Fruit fly (Drosophila melanogaster) whole organism, embryonic: ENCODE measurements around the gene Gr97a.

ENCODE experiments used
- Atf6 ChIP-seq: fragments of 200-800 bp; sonication (Bioruptor generic); IDR thresholded peaks from 2 replicates; pipeline ENCODE4 v1.3.6; 2022; ENCODE audit warnings: missing biosample characterization, missing genetic modification characterization
- Awh ChIP-seq: fragments of 200-800 bp; sonication (Bioruptor generic); IDR thresholded peaks from 2 replicates; pipeline ENCODE4, ENCODE4 v1.3.6; 2022; ENCODE audit warnings: missing biosample characterization, missing genetic modification characterization
- CG11398 ChIP-seq: fragments of 200-800 bp; sonication (Bioruptor generic); optimal IDR thresholded peaks from 2 replicates; lab custom pipeline; 2016; ENCODE audit warnings: missing biosample characterization, missing genetic modification characterization
- CG13424 ChIP-seq: fragments of 200-800 bp; sonication (Bioruptor generic); optimal IDR thresholded peaks from 2 replicates; lab custom pipeline; 2019; ENCODE audit warnings: missing biosample characterization, mild to moderate bottlenecking, missing genetic modification characterization, moderate library complexity
- CG17186 ChIP-seq: fragments of 200-800 bp; sonication (Bioruptor generic); optimal IDR thresholded peaks from 3 replicates; lab custom pipeline; 2017; ENCODE audit warnings: missing biosample characterization, missing genetic modification reagents, missing genetic modification characterization
- CG17568 ChIP-seq: fragments of 200-800 bp; sonication (Bioruptor generic); optimal IDR thresholded peaks from 2 replicates; lab custom pipeline; 2018; ENCODE audit warnings: missing biosample characterization, mild to moderate bottlenecking, missing genetic modification characterization, moderate library complexity
- CG43689 ChIP-seq: fragments of 200-800 bp; sonication (Bioruptor generic); IDR thresholded peaks from 2 replicates; pipeline ENCODE4 v1.3.6; 2022; ENCODE audit warnings: missing biosample characterization, missing genetic modification characterization
- CG5953 ChIP-seq: fragments of 200-800 bp; sonication (Bioruptor generic); IDR thresholded peaks from 2 replicates; pipeline ENCODE4 v1.3.6; 2022; ENCODE audit warnings: missing biosample characterization, missing genetic modification characterization
- CG6175 ChIP-seq: fragments of 200-800 bp; sonication (Bioruptor generic); IDR thresholded peaks from 3 replicates; pipeline ENCODE4 v1.3.6; 2022; ENCODE audit warnings: missing biosample characterization, missing genetic modification characterization
- CG6683 ChIP-seq: fragments of 200-800 bp; sonication (Bioruptor generic); optimal IDR thresholded peaks from 2 replicates; lab custom pipeline; 2017; ENCODE audit warnings: missing biosample characterization, mild to moderate bottlenecking, missing genetic modification characterization, missing genetic modification reagents
- CG6813 ChIP-seq: fragments of 200-800 bp; sonication (Bioruptor generic); optimal IDR thresholded peaks from 2 replicates; lab custom pipeline; 2017; ENCODE audit warnings: missing biosample characterization, missing genetic modification characterization, mild to moderate bottlenecking, moderate library complexity, missing genetic modification reagents
- CG9609 ChIP-seq: fragments of 200-800 bp; sonication (Bioruptor generic); optimal IDR thresholded peaks from 3 replicates; lab custom pipeline; 2016; ENCODE audit warnings: missing biosample characterization, missing genetic modification characterization
- D19A ChIP-seq: fragments of 200-800 bp; optimal IDR thresholded peaks from 3 replicates; lab custom pipeline; 2019; ENCODE audit warnings: missing biosample characterization, mild to moderate bottlenecking, missing genetic modification characterization, moderate library complexity
- HLH54F ChIP-seq: fragments of 200-800 bp; sonication (Bioruptor generic); optimal IDR thresholded peaks from 3 replicates; lab custom pipeline; 2016; ENCODE audit warnings: missing biosample characterization, missing genetic modification characterization
- HmgZ ChIP-seq: fragments of 200-800 bp; sonication (Bioruptor generic); optimal IDR thresholded peaks from 2 replicates; lab custom pipeline; 2018; ENCODE audit warnings: missing biosample characterization, mild to moderate bottlenecking, missing genetic modification characterization
- Hmr ChIP-seq: fragments of 200-800 bp; sonication (Bioruptor generic); optimal IDR thresholded peaks from 3 replicates; lab custom pipeline; 2017; ENCODE audit warnings: mild to moderate bottlenecking, missing biosample characterization, missing genetic modification reagents, missing genetic modification characterization
- MBD-R2 ChIP-seq: fragments of 200-800 bp; sonication (Bioruptor generic); IDR thresholded peaks from 2 replicates; pipeline ENCODE4 v1.3.6; 2022; ENCODE audit warnings: missing biosample characterization, missing genetic modification characterization
- Meics ChIP-seq: fragments of 200-800 bp; sonication (Bioruptor generic); optimal IDR thresholded peaks from 2 replicates; lab custom pipeline; 2017; ENCODE audit warnings: missing biosample characterization, mild to moderate bottlenecking, missing genetic modification characterization
- NFAT ChIP-seq: fragments of 200-800 bp; sonication (Bioruptor generic); IDR thresholded peaks from 2 replicates; pipeline ENCODE4 v1.3.6; 2022; ENCODE audit warnings: missing biosample characterization, missing genetic modification characterization
- Nf-YC ChIP-seq: fragments of 200-800 bp; optimal IDR thresholded peaks from 3 replicates; lab custom pipeline; 2019; ENCODE audit warnings: missing biosample characterization, mild to moderate bottlenecking, missing genetic modification characterization, moderate library complexity
- Pdp1 ChIP-seq, 2 experiments: fragments of 200-800 bp; sonication (Bioruptor generic); optimal IDR thresholded peaks; 3 replicates each; lab custom pipeline; 2016; ENCODE audit warnings: missing biosample characterization in 2 of 2, missing genetic modification characterization in 2 of 2, mild to moderate bottlenecking in 1 of 2, moderate library complexity in 1 of 2
- Sox100B ChIP-seq: fragments of 200-800 bp; sonication (Bioruptor generic); optimal IDR thresholded peaks from 3 replicates; lab custom pipeline; 2018; ENCODE audit warnings: missing biosample characterization, mild to moderate bottlenecking, missing genetic modification characterization
- Sox102F ChIP-seq: fragments of 200-800 bp; sonication (Bioruptor generic); optimal IDR thresholded peaks from 2 replicates; lab custom pipeline; 2018; ENCODE audit warnings: missing biosample characterization, mild to moderate bottlenecking, missing genetic modification characterization, moderate library complexity
- ab ChIP-seq: fragments of 200-800 bp; sonication (Bioruptor generic); optimal IDR thresholded peaks from 2 replicates; lab custom pipeline; 2016; ENCODE audit warnings: missing biosample characterization, missing genetic modification characterization
- amos ChIP-seq: fragments of 200-800 bp; sonication (Bioruptor generic); IDR thresholded peaks from 2 replicates; pipeline ENCODE4 v1.3.6; 2022; ENCODE audit warnings: missing biosample characterization, missing genetic modification characterization; ENCODE audit not compliant: partially characterized antibody
- corto ChIP-seq: fragments of 200-800 bp; sonication (Bioruptor generic); optimal IDR thresholded peaks from 2 replicates; lab custom pipeline; 2016; ENCODE audit warnings: missing biosample characterization, mild to moderate bottlenecking, missing genetic modification characterization, moderate library complexity
- crol ChIP-seq: fragments of 200-800 bp; sonication (Bioruptor generic); IDR thresholded peaks from 2 replicates; pipeline ENCODE4 v1.3.6; 2022; ENCODE audit warnings: missing biosample characterization, missing genetic modification characterization
- dan ChIP-seq: fragments of 200-800 bp; sonication (Bioruptor generic); IDR thresholded peaks from 2 replicates; pipeline ENCODE4 v1.3.6; 2022; ENCODE audit warnings: missing biosample characterization, missing genetic modification characterization
- dmrt11E ChIP-seq: fragments of 200-800 bp; sonication (Bioruptor generic); optimal IDR thresholded peaks from 3 replicates; lab custom pipeline; 2018; ENCODE audit warnings: missing biosample characterization, mild to moderate bottlenecking, missing genetic modification characterization, moderate library complexity
- ken ChIP-seq: fragments of 200-800 bp; sonication (Bioruptor generic); IDR thresholded peaks from 3 replicates; pipeline ENCODE4 v1.3.6; 2022; ENCODE audit warnings: missing biosample characterization, missing genetic modification characterization
- lbe ChIP-seq: fragments of 200-800 bp; sonication (Bioruptor generic); optimal IDR thresholded peaks from 2 replicates; lab custom pipeline; 2016; ENCODE audit warnings: missing biosample characterization, mild to moderate bottlenecking, missing genetic modification characterization
- mirr ChIP-seq: fragments of 200-800 bp; sonication (Bioruptor generic); optimal IDR thresholded peaks from 3 replicates; lab custom pipeline; 2018; ENCODE audit warnings: missing biosample characterization, mild to moderate bottlenecking, missing genetic modification characterization
- nau ChIP-seq: fragments of 200-800 bp; sonication (Bioruptor generic); optimal IDR thresholded peaks from 3 replicates; lab custom pipeline; 2017; ENCODE audit warnings: missing biosample characterization, mild to moderate bottlenecking, missing genetic modification characterization, missing genetic modification reagents
- oc ChIP-seq: fragments of 200-800 bp; sonication (Bioruptor generic); optimal IDR thresholded peaks from 2 replicates; lab custom pipeline; 2018; ENCODE audit warnings: missing biosample characterization, mild to moderate bottlenecking, missing genetic modification characterization, moderate library complexity
- pfk ChIP-seq: fragments of 200-800 bp; sonication (Bioruptor generic); optimal IDR thresholded peaks from 2 replicates; lab custom pipeline; 2018; ENCODE audit warnings: missing biosample characterization, mild to moderate bottlenecking, missing genetic modification characterization, moderate library complexity
- pho ChIP-seq: fragments of 200-800 bp; sonication (Bioruptor generic); optimal IDR thresholded peaks from 2 replicates; lab custom pipeline; 2016; ENCODE audit warnings: missing biosample characterization, missing genetic modification characterization
- prd ChIP-seq, 3 experiments: fragments of >200 bp in 2 of 3; fragments of 200-800 bp in 1 of 3; sonication (Bioruptor generic) in 1 of 3; optimal IDR thresholded peaks in 2 of 3; IDR thresholded peaks in 1 of 3; 2 replicates in 2 of 3; 3 replicates in 1 of 3; pipeline versions ENCODE4 v1.3.6 to Lab custom; 2017 to 2022; ENCODE audit warnings: missing biosample characterization in 1 of 3, missing genetic modification characterization in 1 of 3
- ranshi ChIP-seq: fragments of 200-800 bp; sonication (Bioruptor generic); IDR thresholded peaks from 2 replicates; pipeline ENCODE4 v1.3.6; 2022; ENCODE audit warnings: missing biosample characterization, missing genetic modification characterization
- run ChIP-seq: fragments of 200-800 bp; sonication (Bioruptor generic); optimal IDR thresholded peaks from 3 replicates; lab custom pipeline; 2018; ENCODE audit warnings: missing biosample characterization, mild to moderate bottlenecking, missing genetic modification characterization
- sens ChIP-seq: fragments of 200-800 bp; sonication (Bioruptor generic); peaks from one replicate; lab custom pipeline; 2016; ENCODE audit warnings: missing biosample characterization, missing genetic modification characterization
- slbo ChIP-seq: fragments of 200-800 bp; sonication (Bioruptor generic); IDR thresholded peaks from 2 replicates; pipeline ENCODE4 v1.3.6; 2022; ENCODE audit warnings: missing biosample characterization, missing genetic modification characterization
- sqz ChIP-seq: fragments of 200-800 bp; sonication (Bioruptor generic); optimal IDR thresholded peaks from 3 replicates; lab custom pipeline; 2018; ENCODE audit warnings: missing biosample characterization, mild to moderate bottlenecking, missing genetic modification characterization
- sr ChIP-seq: fragments of 200-800 bp; sonication (Bioruptor generic); IDR thresholded peaks from 3 replicates; pipeline ENCODE4 v1.3.6; 2022; ENCODE audit warnings: missing biosample characterization, missing genetic modification characterization
- stwl ChIP-seq: fragments of 200-800 bp; sonication (Bioruptor generic); optimal IDR thresholded peaks from 3 replicates; lab custom pipeline; 2018; ENCODE audit warnings: missing biosample characterization, mild to moderate bottlenecking, missing genetic modification characterization, moderate library complexity
- trh ChIP-seq: fragments of 200-800 bp; sonication (Bioruptor generic); optimal IDR thresholded peaks from 2 replicates; lab custom pipeline; 2016; ENCODE audit warnings: missing biosample characterization, missing genetic modification characterization
- tup ChIP-seq: fragments of 200-800 bp; sonication (Bioruptor generic); optimal IDR thresholded peaks from 2 replicates; lab custom pipeline; 2016; ENCODE audit warnings: missing biosample characterization, mild to moderate bottlenecking, missing genetic modification characterization, moderate library complexity
- unpg ChIP-seq: fragments of 200-800 bp; sonication (Bioruptor generic); optimal IDR thresholded peaks from 3 replicates; lab custom pipeline; 2018; ENCODE audit warnings: missing biosample characterization, mild to moderate bottlenecking, missing genetic modification characterization, moderate library complexity
- vnd ChIP-seq: fragments of 200-800 bp; sonication (Bioruptor generic); IDR thresholded peaks from 3 replicates; pipeline ENCODE4 v1.3.6; 2022; ENCODE audit warnings: missing biosample characterization, missing genetic modification characterization; ENCODE audit not compliant: partially characterized antibody
- z ChIP-seq: fragments of 200-800 bp; sonication (Bioruptor generic); IDR thresholded peaks from 3 replicates; pipeline ENCODE4 v1.3.6; 2022; ENCODE audit warnings: missing biosample characterization, missing genetic modification characterization
- zfh2 ChIP-seq: fragments of 200-800 bp; sonication (Bioruptor generic); optimal IDR thresholded peaks from 2 replicates; lab custom pipeline; 2016; ENCODE audit warnings: missing biosample characterization, missing genetic modification characterization

Gr97a gene

dm6 chr3R:26963747-26964174 lies 2.5 kb downstream of the Gr97a start (continued):
- TF ChIP-seq Sox100B (peak; percentile 76), CG17186 (GFP tag; lab: Kevin White, UChicago) (no peak), crol (GFP tag; lab: Robert Waterston, UW) (no peak), oc (tag; lab: Kevin White, UChicago) (no peak), prd (optimal IDR thresholded peaks at IDR 0.05; lab: Kevin White, UChicago) (no peak), prd (GFP tag; IDR thresholded peaks at IDR 0.05; lab: Robert Waterston, UW) (peak; percentile 74), Sox102F (GFP tag; lab: Kevin White, UChicago) (peak; percentile 51), CG17568 (GFP tag; lab: Kevin White, UChicago) (no peak), ken (no peak), Nf-YC (peak; percentile 27), MBD-R2 (GFP tag; lab: Robert Waterston, UW) (peak; percentile 42; the same call in 1 of the 2 replicates), HmgZ (peak; percentile 3), ranshi (GFP tag; lab: Robert Waterston, UW) (peak; percentile 23; the same call in 1 of the 2 replicates), Awh (GFP tag; lab: Robert Waterston, UW) (no peak), CG43689 (no peak), corto (GFP tag; lab: Kevin White, UChicago) (no peak), zfh2 (GFP tag; lab: Kevin White, UChicago) (no peak), pho (GFP tag; lab: Kevin White, UChicago) (peak; percentile 18), z (GFP tag; lab: Robert Waterston, UW) (no peak), D19A (tag; lab: Kevin White, UChicago) (peak; percentile 67), NFAT (GFP tag; lab: Robert Waterston, UW) (peak; percentile 42; the same call in 1 of the 2 replicates), sr (GFP tag; lab: Robert Waterston, UW) (0 out of 3 replicates have a peak, but pooled peaks have one; percentile 3), run (peak; percentile 29), Pdp1 (GFP tag; optimal IDR thresholded peaks at IDR 0.05; lab: Kevin White, UChicago) (peak; percentile 41 to 82), sqz (GFP tag; lab: Kevin White, UChicago) (peak; percentile 42), CG5953 (GFP tag; lab: Robert Waterston, UW) (0 out of 2 replicates have a peak, but pooled peaks have one; percentile 17), Hmr (GFP tag; lab: Kevin White, UChicago) (peak; percentile 48), CG11398 (GFP tag; lab: Kevin White, UChicago) (no peak), trh (GFP tag; lab: Kevin White, UChicago) (no peak), ab (no peak), CG13424 (peak; percentile 39), CG6813 (peak; percentile 83), vnd (GFP tag; lab: Robert Waterston, UW) (no peak), dan (no peak), pfk (GFP tag; lab: Kevin White, UChicago) (no peak), tup (GFP tag; lab: Kevin White, UChicago) (no peak), Meics (GFP tag; lab: Kevin White, UChicago) (peak; percentile 31), CG6175 (GFP tag; lab: Robert Waterston, UW) (no peak), amos (GFP tag; lab: Robert Waterston, UW) (no peak), Atf6 (GFP tag; lab: Robert Waterston, UW) (peak; percentile 53), unpg (GFP tag; lab: Kevin White, UChicago) (peak; percentile 62), sens (GFP tag; lab: Kevin White, UChicago) (peak; percentile 78), slbo (GFP tag; lab: Robert Waterston, UW) (peak; percentile 45; the same call in 1 of the 2 replicates), lbe (GFP tag; lab: Kevin White, UChicago) (no peak), HLH54F (GFP tag; lab: Kevin White, UChicago) (no peak), dmrt11E (tag; lab: Kevin White, UChicago) (peak; percentile 35), nau (GFP tag; lab: Kevin White, UChicago) (peak; percentile 53), CG9609 (peak; percentile 11), CG6683 (no peak), stwl (tag; lab: Kevin White, UChicago) (peak; percentile 32), mirr (GFP tag; lab: Kevin White, UChicago) (peak; percentile 24)
